Fruit fly (Drosophila melanogaster): ENCODE data around the gene CG32485.

Gene CG32485

dm6 chr3L:3083329-3084083, 33.4 kb downstream of the CG32485 start (continued):
- TF ChIP-seq Mes4 (GFP tag; optimal IDR thresholded peaks at IDR 0.05) = peak; percentile 50
- no peak for TF ChIP-seq shn (GFP tag; optimal IDR thresholded peaks at IDR 0.05)
- no peak for TF ChIP-seq trem (tag; optimal IDR thresholded peaks at IDR 0.05)
- TF ChIP-seq CG7556 (GFP tag; optimal IDR thresholded peaks at IDR 0.05) = peak; percentile 17
- peak; percentile 33 for TF ChIP-seq CG11398 (GFP tag; optimal IDR thresholded peaks at IDR 0.05)
- TF ChIP-seq fd64A (GFP tag; optimal IDR thresholded peaks at IDR 0.05) = peak; percentile 78
- TF ChIP-seq CG10654 (GFP tag; optimal IDR thresholded peaks at IDR 0.05) = peak; percentile 33
- TF ChIP-seq CG4282 (GFP tag; optimal IDR thresholded peaks at IDR 0.05) = no peak
- TF ChIP-seq fru (optimal IDR thresholded peaks at IDR 0.05) = no peak
- TF ChIP-seq grn (GFP tag; optimal IDR thresholded peaks at IDR 0.05) = peak; percentile 97
- TF ChIP-seq hbn (GFP tag; IDR thresholded peaks at IDR 0.05; ENCODE audit: partially characterized antibody) = no peak
- 0 out of 2 replicates have a peak, but pooled peaks have one; percentile 31 for TF ChIP-seq Ptx1 (GFP tag; IDR thresholded peaks at IDR 0.05)
- no peak for TF ChIP-seq p53 (GFP tag; optimal IDR thresholded peaks at IDR 0.05)
- peak; percentile 91; the same call in 2 of the 3 replicates for TF ChIP-seq CG2199 (GFP tag; IDR thresholded peaks at IDR 0.05)
- peak; percentile 81 for TF ChIP-seq CG15601 (tag; optimal IDR thresholded peaks at IDR 0.05)
- no peak for TF ChIP-seq CG31388 (GFP tag; optimal IDR thresholded peaks at IDR 0.05)
- TF ChIP-seq CrebB (tag; optimal IDR thresholded peaks at IDR 0.05) = peak; percentile 78
- TF ChIP-seq dati (GFP tag; IDR thresholded peaks at IDR 0.05) = no peak
- TF ChIP-seq onecut (GFP tag; IDR thresholded peaks at IDR 0.05) = peak; percentile 70
- no peak for TF ChIP-seq slou (GFP tag; optimal IDR thresholded peaks at IDR 0.05)
- peak; percentile 80 for TF ChIP-seq CG33557 (GFP tag; optimal IDR thresholded peaks at IDR 0.05)
- TF ChIP-seq dan (GFP tag; IDR thresholded peaks at IDR 0.05) = no peak
- no peak for TF ChIP-seq mam (GFP tag; optimal IDR thresholded peaks at IDR 0.05)
- TF ChIP-seq D (optimal IDR thresholded peaks at IDR 0.05) = no peak
- TF ChIP-seq D (GFP tag; optimal IDR thresholded peaks at IDR 0.05) = peak; percentile 76
- TF ChIP-seq Dek (tag; optimal IDR thresholded peaks at IDR 0.05) = no peak
- no peak for TF ChIP-seq yki (optimal IDR thresholded peaks at IDR 0.05)
- peak; percentile 27 for TF ChIP-seq bcd (GFP tag; optimal IDR thresholded peaks at IDR 0.05)
- TF ChIP-seq pzg (GFP tag; optimal IDR thresholded peaks at IDR 0.05) = peak; percentile 13
- peak; percentile 28 for TF ChIP-seq Atf3 (GFP tag; optimal IDR thresholded peaks at IDR 0.05)
- peak; percentile 69 for TF ChIP-seq CG3407 (GFP tag; optimal IDR thresholded peaks at IDR 0.05)
- TF ChIP-seq BtbVII (GFP tag; optimal IDR thresholded peaks at IDR 0.05) = peak; percentile 71
- TF ChIP-seq CG8765 (GFP tag; IDR thresholded peaks at IDR 0.05) = no peak
- TF ChIP-seq Dref (GFP tag; IDR thresholded peaks at IDR 0.05) = peak; percentile 49
- TF ChIP-seq CG17359 (tag; optimal IDR thresholded peaks at IDR 0.05) = peak; percentile 37
- peak; percentile 71 for TF ChIP-seq cwo (GFP tag; optimal IDR thresholded peaks at IDR 0.05)
- TF ChIP-seq jing (GFP tag; optimal IDR thresholded peaks at IDR 0.05) = no peak
- TF ChIP-seq cad (GFP tag; optimal IDR thresholded peaks at IDR 0.05) = no peak
- peak; percentile 91 for TF ChIP-seq CG13624 (GFP tag; optimal IDR thresholded peaks at IDR 0.05)
- TF ChIP-seq danr (GFP tag; IDR thresholded peaks at IDR 0.05) = no peak
- TF ChIP-seq CG31441 (GFP tag; IDR thresholded peaks at IDR 0.05) = peak; percentile 44; the same call in 1 of the 2 replicates
- TF ChIP-seq CG13123 (GFP tag; optimal IDR thresholded peaks at IDR 0.05) = peak; percentile 39
- TF ChIP-seq CG9609 (GFP tag; optimal IDR thresholded peaks at IDR 0.05) = peak; percentile 31
- TF ChIP-seq CG11456 (GFP tag; IDR thresholded peaks at IDR 0.05) = no peak
- TF ChIP-seq CG14050 (GFP tag; IDR thresholded peaks at IDR 0.05) = no peak
- TF ChIP-seq al (GFP tag; IDR thresholded peaks at IDR 0.05) = no peak
- peak; percentile 4 for TF ChIP-seq Side (GFP tag; optimal IDR thresholded peaks at IDR 0.05)
- peak; percentile 14; the same call in 1 of the 2 replicates for TF ChIP-seq Rx (GFP tag; IDR thresholded peaks at IDR 0.05)
- no peak for TF ChIP-seq cg (GFP tag; optimal IDR thresholded peaks at IDR 0.05)
- TF ChIP-seq tap (tag; optimal IDR thresholded peaks at IDR 0.05) = no peak
- TF ChIP-seq aop (GFP tag; IDR thresholded peaks at IDR 0.05) = peak; percentile 44; the same call in 1 of the 2 replicates
- peak; percentile 8 for TF ChIP-seq CG12219 (GFP tag; optimal IDR thresholded peaks at IDR 0.05)

All from whole organism, embryonic.